Worm (Caenorhabditis elegans) whole organism, L3 larva: ENCODE results near the gene nep-22.
A peak's percentile ranks its signal among the peaks of the same experiment; 100 is the strongest.

Experiments
- R02D3.7 ChIP-seq: fragments of 150-350 bp; optimal IDR thresholded peaks from 2 replicates; lab custom pipeline; 2014; ENCODE audit warnings: missing biosample characterization, missing genetic modification characterization
- ZK546.5 ChIP-seq: sonication (generic microtip); optimal IDR thresholded peaks from 2 replicates; lab custom pipeline; 2017; ENCODE audit warnings: missing biosample characterization, missing genetic modification characterization
- aly-2 ChIP-seq: fragments of 150-350 bp; optimal IDR thresholded peaks from 2 replicates; lab custom pipeline; 2014; ENCODE audit warnings: missing biosample characterization, missing genetic modification characterization
- ama-1 ChIP-seq: fragments of 150-350 bp; optimal IDR thresholded peaks from 2 replicates; lab custom pipeline; 2018
- ceh-16 ChIP-seq: sonication (generic microtip); optimal IDR thresholded peaks from 2 replicates; lab custom pipeline; 2017; ENCODE audit warnings: missing biosample characterization, missing genetic modification characterization
- ceh-28 ChIP-seq: fragments of 150-350 bp; optimal IDR thresholded peaks from 2 replicates; lab custom pipeline; 2014; ENCODE audit warnings: missing biosample characterization, missing genetic modification reagents, missing genetic modification characterization
- ceh-82 ChIP-seq: fragments of 150-350 bp; optimal IDR thresholded peaks from 2 replicates; lab custom pipeline; 2014; ENCODE audit warnings: missing biosample characterization, missing genetic modification characterization
- ceh-9 ChIP-seq: sonication (generic microtip); optimal IDR thresholded peaks from 2 replicates; lab custom pipeline; 2018; ENCODE audit warnings: missing biosample characterization, missing genetic modification characterization
- daf-12 ChIP-seq: fragments of 150-350 bp; optimal IDR thresholded peaks from 2 replicates; lab custom pipeline; 2014; ENCODE audit warnings: missing biosample characterization, missing genetic modification reagents, missing genetic modification characterization
- egl-5 ChIP-seq: fragments of 150-350 bp; optimal IDR thresholded peaks from 2 replicates; lab custom pipeline; 2017; ENCODE audit warnings: missing biosample characterization, missing genetic modification reagents, missing genetic modification characterization, inconsistent platforms
- elt-1 ChIP-seq: fragments of 150-350 bp; optimal IDR thresholded peaks from 2 replicates; lab custom pipeline; 2014; ENCODE audit warnings: missing biosample characterization, missing genetic modification characterization
- elt-2 ChIP-seq: sonication (generic microtip); optimal IDR thresholded peaks from 2 replicates; lab custom pipeline; 2016; ENCODE audit warnings: missing genetic modification reagents, mild to moderate bottlenecking, missing genetic modification characterization, missing compliant biosample characterization
- elt-3 ChIP-seq, 3 experiments: fragments of 150-350 bp in 1 of 3; sonication (generic microtip) in 2 of 3; optimal IDR thresholded peaks; 2 replicates in 2 of 3; 4 replicates in 1 of 3; lab custom pipeline; 2014 to 2017; ENCODE audit warnings: missing biosample characterization in 3 of 3, missing genetic modification characterization in 3 of 3
- fkh-10 ChIP-seq: sonication (generic microtip); optimal IDR thresholded peaks from 2 replicates; lab custom pipeline; 2017; ENCODE audit warnings: missing biosample characterization, missing genetic modification reagents, missing genetic modification characterization
- fkh-2 ChIP-seq: fragments of 150-350 bp; optimal IDR thresholded peaks from 2 replicates; lab custom pipeline; 2014; ENCODE audit warnings: missing biosample characterization, missing genetic modification reagents, missing genetic modification characterization
- fos-1 ChIP-seq: fragments of 150-350 bp; optimal IDR thresholded peaks from 2 replicates; lab custom pipeline; 2014; ENCODE audit warnings: missing biosample characterization, missing genetic modification characterization
- jun-1 ChIP-seq: fragments of 150-350 bp; optimal IDR thresholded peaks from 2 replicates; lab custom pipeline; 2014; ENCODE audit warnings: missing biosample characterization, missing genetic modification reagents, missing genetic modification characterization
- lin-39 ChIP-seq: fragments of 150-350 bp; optimal IDR thresholded peaks from 2 replicates; lab custom pipeline; 2018; ENCODE audit warnings: missing biosample characterization, missing genetic modification reagents, missing genetic modification characterization
- mdl-1 ChIP-seq: fragments of 150-350 bp; optimal IDR thresholded peaks from 2 replicates; lab custom pipeline; 2014; ENCODE audit warnings: missing biosample characterization, missing genetic modification characterization
- mml-1 ChIP-seq: fragments of 150-350 bp; sonication (generic microtip); optimal IDR thresholded peaks from 3 replicates; lab custom pipeline; 2014; ENCODE audit warnings: missing biosample characterization, missing genetic modification characterization
- nfya-1 ChIP-seq: sonication (generic microtip); optimal IDR thresholded peaks from 2 replicates; lab custom pipeline; 2017; ENCODE audit warnings: missing genetic modification characterization, mild to moderate bottlenecking, missing compliant biosample characterization, antibody characterized with exemption, moderate library complexity; ENCODE audit not compliant: insufficient read depth
- nhr-11 ChIP-seq: fragments of 150-350 bp; optimal IDR thresholded peaks from 2 replicates; lab custom pipeline; 2014; ENCODE audit warnings: missing biosample characterization, missing genetic modification characterization
- nhr-23 ChIP-seq: fragments of 150-350 bp; optimal IDR thresholded peaks from 2 replicates; lab custom pipeline; 2014; ENCODE audit warnings: missing biosample characterization, missing genetic modification reagents, missing genetic modification characterization
- nhr-25 ChIP-seq: sonication (generic microtip); optimal IDR thresholded peaks from 2 replicates; lab custom pipeline; 2017; ENCODE audit warnings: missing biosample characterization, missing genetic modification characterization
- nhr-28 ChIP-seq: fragments of 150-350 bp; optimal IDR thresholded peaks from 2 replicates; lab custom pipeline; 2014; ENCODE audit warnings: missing biosample characterization, missing genetic modification characterization
- nhr-43 ChIP-seq: sonication (generic microtip); optimal IDR thresholded peaks from 2 replicates; lab custom pipeline; 2016; ENCODE audit warnings: mild to moderate bottlenecking, missing genetic modification characterization, missing compliant biosample characterization; ENCODE audit not compliant: poor library complexity, severe bottlenecking
- nhr-67 ChIP-seq: fragments of 150-350 bp; optimal IDR thresholded peaks from 2 replicates; lab custom pipeline; 2014; ENCODE audit warnings: missing biosample characterization, missing genetic modification characterization
- nhr-76 ChIP-seq: fragments of 150-350 bp; sonication (generic microtip); optimal IDR thresholded peaks from 5 replicates; lab custom pipeline; 2014; ENCODE audit warnings: missing biosample characterization, missing genetic modification characterization
- pqm-1 ChIP-seq: fragments of 150-350 bp; optimal IDR thresholded peaks from 2 replicates; lab custom pipeline; 2017; ENCODE audit warnings: missing biosample characterization, missing genetic modification characterization, inconsistent platforms
- skn-1 ChIP-seq: fragments of 150-350 bp; optimal IDR thresholded peaks from 2 replicates; lab custom pipeline; 2014; ENCODE audit warnings: missing biosample characterization, missing genetic modification characterization
- snpc-4 ChIP-seq: fragments of 150-350 bp; optimal IDR thresholded peaks from 2 replicates; lab custom pipeline; 2014; ENCODE audit warnings: missing biosample characterization, missing genetic modification characterization
- unc-39 ChIP-seq: sonication (generic microtip); optimal IDR thresholded peaks from 4 replicates; lab custom pipeline; 2017; ENCODE audit warnings: missing biosample characterization, missing genetic modification characterization
- unc-62 ChIP-seq: fragments of 150-350 bp; sonication (generic microtip); optimal IDR thresholded peaks from 4 replicates; lab custom pipeline; 2014; ENCODE audit warnings: missing biosample characterization, missing genetic modification reagents, missing genetic modification characterization
- ztf-11 ChIP-seq: fragments of 150-350 bp; optimal IDR thresholded peaks from 2 replicates; lab custom pipeline; 2014; ENCODE audit warnings: missing biosample characterization, missing genetic modification characterization
- ztf-4 ChIP-seq: fragments of 150-350 bp; optimal IDR thresholded peaks from 2 replicates; lab custom pipeline; 2014; ENCODE audit warnings: missing biosample characterization, missing genetic modification characterization

nep-22 gene

ce11 chrX:9022779-9023178 lies 11.6 kb upstream of the nep-22 start, which contains the start of gene T25B6.6:
TSS of gene T25B6.6 (minus strand) at chrX:9022879.
- TF ChIP-seq nhr-11 (tag; lab: Kevin White, UChicago) (no peak), skn-1 (peak; percentile 43)

ce11 chrX:9023816-9024215 lies 10.5 kb upstream of the nep-22 start:
- no peak for TF ChIP-seq ZK546.5 (tag; lab: Kevin White, UChicago)
- no peak for TF ChIP-seq ztf-4
- TF ChIP-seq elt-2 (tag; lab: Kevin White, UChicago) = no peak
- TF ChIP-seq fkh-2 (tag; lab: Kevin White, UChicago) = no peak
- no peak for TF ChIP-seq unc-39 (tag; lab: Kevin White, UChicago)
- no peak for TF ChIP-seq elt-1 (tag; lab: Kevin White, UChicago)
- no peak for TF ChIP-seq daf-12 (tag; lab: Kevin White, UChicago)
- TF ChIP-seq nhr-67 (tag; lab: Kevin White, UChicago) = no peak
- TF ChIP-seq ceh-82 = no peak
- TF ChIP-seq egl-5 (tag; lab: Kevin White, UChicago) = no peak
- no peak for TF ChIP-seq ceh-16
- no peak for TF ChIP-seq lin-39 (tag; lab: Kevin White, UChicago)
- TF ChIP-seq jun-1 = no peak
- TF ChIP-seq nhr-43 = no peak
- no peak for TF ChIP-seq nhr-11 (tag; lab: Kevin White, UChicago)
- TF ChIP-seq mdl-1 (tag; lab: Kevin White, UChicago) = no peak
- TF ChIP-seq fkh-10 (GFP tag; lab: Kevin White, UChicago) = no peak
- TF ChIP-seq, all 47 proteins: peak for 0

ce11 chrX:9024270-9024669 lies 10.1 kb upstream of the nep-22 start:
- TF ChIP-seq nhr-43 (peak; percentile 72), pqm-1 (tag; lab: Kevin White, UChicago) (peak; percentile 1), ceh-9 (tag; lab: Kevin White, UChicago) (no peak), elt-2 (tag; lab: Kevin White, UChicago) (peak; percentile 15)

ce11 chrX:9025484-9025883 lies 8.9 kb upstream of the nep-22 start:
- TF ChIP-seq fos-1 (tag; lab: Kevin White, UChicago) (no peak), nfya-1 (no peak), ztf-4 (no peak), elt-1 (tag; lab: Kevin White, UChicago) (no peak), elt-3 (tag; optimal IDR thresholded peaks at IDR 0.05; lab: Kevin White, UChicago) (no peak), skn-1 (no peak), pqm-1 (tag; lab: Kevin White, UChicago) (no peak), aly-2 (tag; lab: Kevin White, UChicago) (no peak), ama-1 (lab: Kevin White, UChicago) (no peak), unc-39 (tag; lab: Kevin White, UChicago) (no peak), ceh-9 (tag; lab: Kevin White, UChicago) (no peak), daf-12 (tag; lab: Kevin White, UChicago) (no peak), nhr-76 (no peak), mdl-1 (tag; lab: Kevin White, UChicago) (no peak), jun-1 (no peak)

- TF ChIP-seq nhr-76 (no peak), aly-2 (tag; lab: Kevin White, UChicago) (no peak), ceh-16 (no peak), skn-1 (no peak), ceh-9 (tag; lab: Kevin White, UChicago) (no peak), ceh-28 (tag; lab: Kevin White, UChicago) (no peak), R02D3.7 (tag; lab: Kevin White, UChicago) (no peak), fos-1 (tag; lab: Kevin White, UChicago) (no peak), ztf-11 (tag; lab: Kevin White, UChicago) (no peak), nhr-43 (no peak), nhr-25 (tag; lab: Kevin White, UChicago) (no peak)
Observed at ce11 chrX:9027304-9027703, 7.0 kb upstream of the nep-22 start, which contains the start of gene T25B6.3. TSS of gene T25B6.3 (plus strand) at chrX:9027604.

ce11 chrX:9028909-9029520 lies 5.3 kb upstream of the nep-22 start, which contains the start of gene snf-12:
TSS of gene snf-12 (plus strand) at chrX:9029470.
- no peak for TF ChIP-seq ZK546.5 (tag; lab: Kevin White, UChicago)
- TF ChIP-seq jun-1 = no peak
- no peak for TF ChIP-seq ceh-16
- no peak for TF ChIP-seq fkh-10 (GFP tag; lab: Kevin White, UChicago)
- TF ChIP-seq mml-1 (tag; lab: Kevin White, UChicago) = no peak
- no peak for TF ChIP-seq nfya-1
- TF ChIP-seq snpc-4 (tag; lab: Kevin White, UChicago) = no peak
- no peak for TF ChIP-seq nhr-28 (tag; lab: Kevin White, UChicago)
- TF ChIP-seq unc-62 (GFP tag; lab: Kevin White, UChicago) = no peak
- no peak for TF ChIP-seq nhr-76
- TF ChIP-seq daf-12 (tag; lab: Kevin White, UChicago) = no peak
- peak; percentile 73 for TF ChIP-seq nhr-25 (tag; lab: Kevin White, UChicago)
- peak; percentile 38 for TF ChIP-seq nhr-23 (tag; lab: Kevin White, UChicago)
- no peak for TF ChIP-seq fkh-2 (tag; lab: Kevin White, UChicago)
- TF ChIP-seq, all 47 proteins: peak for 2
